Fruit fly (Drosophila melanogaster) whole organism, wandering third instar larva: ENCODE results near the gene CG14605.
A peak's percentile ranks its signal among the peaks of the same experiment; 100 is the strongest.

Experiments
- CG32264 ChIP-seq: fragments of 200-800 bp; sonication (Bioruptor generic); optimal IDR thresholded peaks from 2 replicates; lab custom pipeline; 2016; ENCODE audit warnings: missing biosample characterization, missing genetic modification characterization
- CG9705 ChIP-seq: fragments of 200-800 bp; sonication (Bioruptor generic); optimal IDR thresholded peaks from 2 replicates; lab custom pipeline; 2018; ENCODE audit warnings: missing biosample characterization, mild to moderate bottlenecking, missing genetic modification characterization
- CrebA ChIP-seq: fragments of 200-800 bp; sonication (Bioruptor generic); optimal IDR thresholded peaks from 2 replicates; lab custom pipeline; 2016; ENCODE audit warnings: missing biosample characterization, mild to moderate bottlenecking, missing genetic modification characterization, borderline replicate concordance
- Dfd ChIP-seq: fragments of >200 bp; optimal IDR thresholded peaks from 2 replicates; lab custom pipeline; 2017; ENCODE audit warnings: missing biosample characterization, missing genetic modification characterization
- Dif ChIP-seq: fragments of 200-275, 200-300 bp; sonication (Bioruptor generic); optimal IDR thresholded peaks from 2 replicates; lab custom pipeline; 2018; ENCODE audit warnings: missing biosample characterization, missing genetic modification characterization; ENCODE audit not compliant: partially characterized antibody
- GATAd ChIP-seq: sonication (Bioruptor generic); optimal IDR thresholded peaks from 2 replicates; lab custom pipeline; 2016; ENCODE audit warnings: missing biosample characterization, missing genetic modification characterization
- HLH106 ChIP-seq: fragments of 200-800 bp; optimal IDR thresholded peaks from 3 replicates; lab custom pipeline; 2019; ENCODE audit warnings: missing biosample characterization, mild to moderate bottlenecking, missing genetic modification characterization, moderate library complexity
- Hr78 ChIP-seq: fragments of >200 bp; optimal IDR thresholded peaks from 2 replicates; lab custom pipeline; 2017; ENCODE audit warnings: missing biosample characterization, missing genetic modification characterization
- Hr83 ChIP-seq: fragments of 200-300 bp; sonication (Bioruptor generic); optimal IDR thresholded peaks from 2 replicates; lab custom pipeline; 2016; ENCODE audit warnings: missing biosample characterization, mild to moderate bottlenecking, missing genetic modification characterization, moderate library complexity; ENCODE audit not compliant: poor library complexity, severe bottlenecking
- Jra ChIP-seq: sonication (Bioruptor generic); optimal IDR thresholded peaks from 2 replicates; lab custom pipeline; 2016; ENCODE audit warnings: missing biosample characterization, missing genetic modification characterization
- Myc ChIP-seq: fragments of >200 bp; optimal IDR thresholded peaks from 2 replicates; lab custom pipeline; 2017
- N ChIP-seq: fragments of >200 bp; optimal IDR thresholded peaks from 2 replicates; lab custom pipeline; 2018; ENCODE audit warnings: missing biosample characterization, missing external identifiers, missing genetic modification characterization
- OdsH ChIP-seq: fragments of 200-800 bp; sonication (Bioruptor generic); optimal IDR thresholded peaks from 2 replicates; lab custom pipeline; 2016; ENCODE audit warnings: missing biosample characterization, mild to moderate bottlenecking, missing genetic modification characterization
- Vsx2 ChIP-seq: fragments of 200-300, 225-300 bp; sonication (Bioruptor generic); optimal IDR thresholded peaks from 2 replicates; lab custom pipeline; 2018; ENCODE audit warnings: missing biosample characterization, missing genetic modification characterization; ENCODE audit not compliant: partially characterized antibody
- dl ChIP-seq, 2 experiments: fragments of 175-275, 200-275 bp in 1 of 2; fragments of 200-275 bp in 1 of 2; sonication (Bioruptor generic); optimal IDR thresholded peaks; lab custom pipeline; 2018; ENCODE audit warnings: mild to moderate bottlenecking in 2 of 2, missing biosample characterization in 2 of 2, missing genetic modification characterization in 2 of 2, moderate library complexity in 2 of 2; ENCODE audit not compliant: partially characterized antibody in 2 of 2, insufficient read depth in 1 of 2
- dmrt93B ChIP-seq: fragments of 200-800 bp; sonication (Bioruptor generic); optimal IDR thresholded peaks from 2 replicates; lab custom pipeline; 2018; ENCODE audit warnings: missing biosample characterization, mild to moderate bottlenecking, missing genetic modification characterization
- dsf ChIP-seq: sonication (Bioruptor generic); optimal IDR thresholded peaks from 2 replicates; lab custom pipeline; 2016; ENCODE audit warnings: missing biosample characterization, missing genetic modification characterization, borderline replicate concordance
- ey ChIP-seq: fragments of 200-800 bp; sonication (Bioruptor generic); optimal IDR thresholded peaks from 2 replicates; lab custom pipeline; 2016; ENCODE audit warnings: missing biosample characterization, missing genetic modification characterization
- foxo ChIP-seq, 2 experiments: fragments of 200-800 bp; sonication (Bioruptor generic); optimal IDR thresholded peaks; 2 replicates in 1 of 2; 3 replicates in 1 of 2; lab custom pipeline; 2016 to 2017; ENCODE audit warnings: missing biosample characterization in 2 of 2, missing genetic modification characterization in 2 of 2
- h ChIP-seq: fragments of 200-800 bp; sonication (Bioruptor generic); optimal IDR thresholded peaks from 3 replicates; lab custom pipeline; 2016; ENCODE audit warnings: missing biosample characterization, mild to moderate bottlenecking, missing genetic modification characterization
- jim ChIP-seq: fragments of 175-275, 200-325 bp; sonication (Bioruptor generic); optimal IDR thresholded peaks from 2 replicates; lab custom pipeline; 2016; ENCODE audit warnings: missing biosample characterization, mild to moderate bottlenecking, missing genetic modification characterization
- lola ChIP-seq: fragments of >200 bp; optimal IDR thresholded peaks from 2 replicates; lab custom pipeline; 2017; ENCODE audit warnings: missing biosample characterization, missing genetic modification characterization
- psq ChIP-seq: fragments of 200-800 bp; sonication (Bioruptor generic); optimal IDR thresholded peaks from 3 replicates; lab custom pipeline; 2017; ENCODE audit warnings: missing biosample characterization, mild to moderate bottlenecking, missing genetic modification characterization, moderate library complexity
- rgr ChIP-seq: fragments of 200-800 bp; sonication (Bioruptor generic); optimal IDR thresholded peaks from 3 replicates; lab custom pipeline; 2016; ENCODE audit warnings: missing biosample characterization, mild to moderate bottlenecking, missing genetic modification characterization
- tai ChIP-seq: sonication (Bioruptor generic); optimal IDR thresholded peaks from 2 replicates; lab custom pipeline; 2016; ENCODE audit warnings: missing biosample characterization, missing genetic modification characterization
- usp ChIP-seq: fragments of >200 bp; optimal IDR thresholded peaks from 2 replicates; lab custom pipeline; 2017; ENCODE audit warnings: missing biosample characterization, missing genetic modification characterization
- woc ChIP-seq: sonication (Bioruptor generic); optimal IDR thresholded peaks from 2 replicates; lab custom pipeline; 2016; ENCODE audit warnings: missing biosample characterization, mild to moderate bottlenecking, missing genetic modification characterization

CG14605 gene

dm6 chr3R:7200670-7201069 is 18.8 kb downstream of the CG14605 start, which contains the start of gene CG14609:
Gene CG14609 (plus strand): TSS chr3R:7200970.
- no peak for TF ChIP-seq tai (GFP tag; lab: Kevin White, UChicago)
- TF ChIP-seq Jra: no peak
- no peak for TF ChIP-seq h (GFP tag; lab: Kevin White, UChicago)
- no peak for TF ChIP-seq Hr78 (GFP tag; lab: Kevin White, UChicago)
- no peak for TF ChIP-seq woc (GFP tag; lab: Kevin White, UChicago)
- TF ChIP-seq CrebA (GFP tag; lab: Kevin White, UChicago): no peak
- no peak for TF ChIP-seq Dif
- no peak for TF ChIP-seq Dfd (GFP tag; lab: Kevin White, UChicago)
- TF ChIP-seq dsf (GFP tag; lab: Kevin White, UChicago): no peak
- no peak for TF ChIP-seq dl (GFP tag; optimal IDR thresholded peaks at IDR 0.05; lab: Kevin White, UChicago; ENCODE audit: insufficient read depth in 1 of 2, partially characterized antibody in 2 of 2)
- no peak for TF ChIP-seq foxo (GFP tag; optimal IDR thresholded peaks at IDR 0.05; lab: Kevin White, UChicago)

DNA sequence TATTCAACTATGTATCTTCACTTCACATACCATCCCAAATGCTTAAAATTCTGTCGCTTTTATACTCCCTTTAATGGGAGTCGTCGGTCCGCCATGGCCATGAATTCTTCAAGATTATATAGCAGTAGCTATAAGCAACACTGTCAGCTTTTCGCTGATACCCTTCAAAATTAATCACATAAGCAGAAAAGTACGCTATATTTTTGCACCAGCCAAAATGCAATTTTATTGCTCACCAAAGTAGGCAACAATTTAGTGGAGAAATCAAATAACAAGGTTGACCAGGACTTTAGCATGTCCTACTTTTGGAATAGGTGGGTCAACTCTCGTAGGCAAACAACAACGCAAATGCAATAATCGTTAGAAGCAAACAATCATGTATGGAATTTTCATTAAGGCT is 19.7 kb downstream of the CG14605 start:
- TF ChIP-seq Vsx2 (GFP tag; lab: Kevin White, UChicago) (peak; percentile 81), Myc (lab: Kevin White, UChicago) (peak; percentile 90), tai (GFP tag; lab: Kevin White, UChicago) (no peak), CG9705 (GFP tag; lab: Kevin White, UChicago) (no peak), lola (peak; percentile 7), Dif (peak; percentile 54), dl (GFP tag; optimal IDR thresholded peaks at IDR 0.05; lab: Kevin White, UChicago; ENCODE audit: insufficient read depth in 1 of 2, partially characterized antibody in 2 of 2) (peak in 1 of 2 experiments; percentile 31), N (peak; percentile 76), rgr (GFP tag; lab: Kevin White, UChicago) (no peak), CG32264 (GFP tag; lab: Kevin White, UChicago) (no peak), jim (GFP tag; lab: Kevin White, UChicago) (no peak), foxo (GFP tag; optimal IDR thresholded peaks at IDR 0.05; lab: Kevin White, UChicago) (no peak)
- TF ChIP-seq, all 38 proteins: peak for 6

DNA sequence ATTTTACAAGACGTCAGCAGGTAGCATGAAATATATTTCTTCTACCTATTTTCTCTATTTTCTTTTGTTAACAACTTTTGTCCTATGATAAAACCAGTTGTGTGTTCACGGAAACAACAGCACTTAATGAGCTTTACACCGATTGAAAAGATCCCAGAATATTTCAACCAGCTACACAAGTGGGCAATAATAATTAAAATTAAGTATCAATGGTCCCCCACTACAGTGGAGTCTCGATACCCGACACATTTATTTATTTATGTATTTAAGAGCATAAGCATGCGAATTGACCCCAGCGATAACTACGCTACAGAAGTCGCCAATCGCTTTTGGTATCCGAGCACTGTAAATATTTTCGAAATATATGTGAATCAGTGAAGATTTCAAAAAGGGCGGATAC is 30.8 kb downstream of the CG14605 start:
- TF ChIP-seq Jra (no peak), foxo (GFP tag; optimal IDR thresholded peaks at IDR 0.05; lab: Kevin White, UChicago) (no peak), HLH106 (tag; lab: Kevin White, UChicago) (no peak), ey (GFP tag; lab: Kevin White, UChicago) (no peak), h (GFP tag; lab: Kevin White, UChicago) (no peak), CG9705 (GFP tag; lab: Kevin White, UChicago) (no peak)

DNA sequence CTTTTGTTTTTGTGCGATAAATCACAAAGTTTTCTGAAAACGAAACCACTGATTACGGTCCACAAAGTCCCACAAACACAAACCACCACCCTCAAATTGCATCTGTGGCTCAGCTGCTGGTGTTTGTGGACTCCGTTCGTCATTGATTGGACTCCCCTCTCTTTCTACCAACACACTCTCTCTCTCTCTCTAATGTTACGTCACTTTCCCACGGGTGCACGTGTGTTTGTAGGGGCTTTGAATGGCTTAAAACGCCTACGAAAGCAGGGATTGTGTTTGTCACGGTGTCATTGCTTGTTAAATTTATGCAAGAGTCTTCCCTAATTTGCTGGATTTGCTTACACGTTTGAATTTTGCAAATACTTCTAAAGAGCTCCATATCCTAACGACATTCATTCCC is 31.5 kb downstream of the CG14605 start:
- no peak for TF ChIP-seq dl (GFP tag; optimal IDR thresholded peaks at IDR 0.05; lab: Kevin White, UChicago; ENCODE audit: insufficient read depth in 1 of 2, partially characterized antibody in 2 of 2)
- TF ChIP-seq Hr78 (GFP tag; lab: Kevin White, UChicago): no peak
- no peak for TF ChIP-seq usp (GFP tag; lab: Kevin White, UChicago)
- no peak for TF ChIP-seq jim (GFP tag; lab: Kevin White, UChicago)
- TF ChIP-seq GATAd (GFP tag; lab: Kevin White, UChicago): no peak
- TF ChIP-seq Myc (lab: Kevin White, UChicago): no peak
- no peak for TF ChIP-seq Hr83 (GFP tag; lab: Kevin White, UChicago)
- no peak for TF ChIP-seq dsf (GFP tag; lab: Kevin White, UChicago)
- TF ChIP-seq, all 38 proteins: peak for 0

DNA sequence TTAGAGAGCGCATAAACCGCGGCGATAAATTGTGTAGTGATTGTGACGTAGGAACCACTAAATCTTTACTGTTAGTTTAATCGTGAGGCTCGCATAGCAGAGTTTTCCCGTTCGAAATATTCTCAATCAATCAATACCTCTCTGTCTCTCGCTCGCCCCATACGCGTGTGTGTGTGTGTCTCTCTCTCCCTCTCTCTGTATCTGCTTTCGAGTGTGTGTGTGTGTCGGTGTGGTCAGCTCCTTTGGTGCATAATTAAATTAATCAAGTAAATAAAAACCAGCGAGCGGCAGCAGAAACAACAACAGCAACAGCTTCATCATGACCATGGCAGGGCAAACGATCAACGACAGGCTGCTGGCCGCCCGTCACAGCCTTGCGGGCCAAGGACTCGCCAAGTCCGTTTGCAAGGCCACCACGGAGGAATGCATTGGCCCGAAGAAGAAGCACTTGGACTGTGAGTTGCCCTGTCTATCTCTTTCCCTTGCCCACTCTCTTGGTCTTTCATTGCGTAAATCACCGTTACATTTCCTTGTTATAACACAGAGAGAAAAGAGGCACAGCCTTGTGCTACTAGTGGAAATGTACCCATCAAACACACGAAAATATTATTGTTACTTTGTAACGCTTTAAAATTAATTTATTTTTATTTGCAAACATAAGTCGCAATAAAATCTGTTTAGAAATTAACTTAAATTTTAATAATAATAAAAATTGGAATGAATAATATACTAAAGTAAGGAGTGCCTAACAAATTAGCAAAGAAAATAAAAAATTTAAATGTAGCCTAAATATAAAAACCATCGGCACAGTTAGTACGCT is 32.2 kb downstream of the CG14605 start:
- TF ChIP-seq foxo (GFP tag; optimal IDR thresholded peaks at IDR 0.05; lab: Kevin White, UChicago): no peak
- peak; percentile 17 for TF ChIP-seq psq (GFP tag; lab: Kevin White, UChicago)
- TF ChIP-seq Dif: peak; percentile 71
- TF ChIP-seq OdsH (GFP tag; lab: Kevin White, UChicago): peak; percentile 19
- TF ChIP-seq dmrt93B (GFP tag; lab: Kevin White, UChicago): no peak
- TF ChIP-seq CG9705 (GFP tag; lab: Kevin White, UChicago): no peak
- TF ChIP-seq h (GFP tag; lab: Kevin White, UChicago): peak; percentile 21
- peak; percentile 4 to 70 for TF ChIP-seq dl (GFP tag; optimal IDR thresholded peaks at IDR 0.05; lab: Kevin White, UChicago; ENCODE audit: insufficient read depth in 1 of 2, partially characterized antibody in 2 of 2)
- TF ChIP-seq, all 38 proteins: peak for 5
